Worm (Caenorhabditis elegans) whole organism, mixed stage, embryonic: ENCODE results near the gene T02H6.10.

Experiments
- bed-3 ChIP-seq: fragments of 200-800 bp; sonication (Bioruptor generic); optimal IDR thresholded peaks from 3 replicates; lab custom pipeline; 2018; ENCODE audit warnings: mild to moderate bottlenecking, missing genetic modification characterization, moderate library complexity, missing compliant biosample characterization
- ceh-39 ChIP-seq: fragments of 150-350 bp; optimal IDR thresholded peaks from 2 replicates; lab custom pipeline; 2014; ENCODE audit warnings: missing biosample characterization, missing genetic modification characterization
- lin-13 ChIP-seq: fragments of 150-350 bp; optimal IDR thresholded peaks from 2 replicates; lab custom pipeline; 2014; ENCODE audit warnings: missing biosample characterization, missing genetic modification characterization
- nhr-237 ChIP-seq: fragments of 150-350 bp; optimal IDR thresholded peaks from 2 replicates; lab custom pipeline; 2014; ENCODE audit warnings: missing biosample characterization, missing genetic modification characterization
- snpc-4 ChIP-seq: fragments of 150-350 bp; optimal IDR thresholded peaks from 2 replicates; lab custom pipeline; 2014; ENCODE audit warnings: missing biosample characterization, missing genetic modification characterization
- ztf-11 ChIP-seq: fragments of 150-350 bp; optimal IDR thresholded peaks from 2 replicates; lab custom pipeline; 2014; ENCODE audit warnings: missing biosample characterization, missing genetic modification characterization

ce11 chrII:724004-724403 is 43.5 kb upstream of the T02H6.10 start:
- no peak for TF ChIP-seq lin-13 (tag; lab: Kevin White, UChicago)
- TF ChIP-seq nhr-237 (tag; lab: Kevin White, UChicago) = no peak
- no peak for TF ChIP-seq bed-3 (GFP tag; lab: Kevin White, UChicago)
- no peak for TF ChIP-seq ceh-39 (tag; lab: Kevin White, UChicago)
- TF ChIP-seq ztf-11 = no peak
- TF ChIP-seq snpc-4 (tag; lab: Kevin White, UChicago) = no peak
